Worm (Caenorhabditis elegans): ENCODE measurements around the gene K11H12.5.

ce11 chrIV:643481-643880 lies 32.9 kb upstream of the K11H12.5 start:
- TF ChIP-seq sem-2 (GFP tag; optimal IDR thresholded peaks at IDR 0.05) (no peak), ztf-11 (tag; optimal IDR thresholded peaks at IDR 0.05) (no peak), nhr-237 (tag; optimal IDR thresholded peaks at IDR 0.05) (no peak), pha-4 (tag; optimal IDR thresholded peaks at IDR 0.05) (no peak), elt-1 (tag; optimal IDR thresholded peaks at IDR 0.05; ENCODE audit: borderline replicate concordance, insufficient read depth) (no peak), drap-1 (GFP tag; optimal IDR thresholded peaks at IDR 0.05) (no peak), elt-3 (tag; optimal IDR thresholded peaks at IDR 0.05) (no peak), unc-62 (GFP tag; optimal IDR thresholded peaks at IDR 0.05) (no peak), nhr-28 (tag; optimal IDR thresholded peaks at IDR 0.05) (no peak), ceh-39 (tag; optimal IDR thresholded peaks at IDR 0.05) (no peak), lsy-2 (tag; optimal IDR thresholded peaks at IDR 0.05) (no peak), blmp-1 (tag; optimal IDR thresholded peaks at IDR 0.05) (no peak)

All from whole organism, mixed stage, embryonic.